Fruit fly (Drosophila melanogaster) whole organism, embryonic: ENCODE results near the gene ebd1.

Source experiments
- Aef1 ChIP-seq: fragments of 200-800 bp; sonication (Bioruptor generic); IDR thresholded peaks from 3 replicates; pipeline ENCODE4 v1.3.6; 2022; ENCODE audit warnings: missing biosample characterization, missing genetic modification characterization
- CG10366 ChIP-seq: fragments of 200-800 bp; sonication (Bioruptor generic); IDR thresholded peaks from 2 replicates; pipeline ENCODE4 v1.3.6; 2022; ENCODE audit warnings: missing biosample characterization, missing genetic modification characterization
- CG11085 ChIP-seq: fragments of 200-800 bp; sonication (Bioruptor generic); IDR thresholded peaks from 2 replicates; pipeline ENCODE4 v1.3.6; 2022; ENCODE audit warnings: missing biosample characterization, missing genetic modification characterization
- CG1233 ChIP-seq: fragments of 200-800 bp; sonication (Bioruptor generic); optimal IDR thresholded peaks from 4 replicates; lab custom pipeline; 2018; ENCODE audit warnings: missing biosample characterization, mild to moderate bottlenecking, missing genetic modification characterization
- CG12942 ChIP-seq: fragments of 200-800 bp; sonication (Bioruptor generic); optimal IDR thresholded peaks from 3 replicates; lab custom pipeline; 2016; ENCODE audit warnings: missing biosample characterization, missing genetic modification characterization
- CG13123 ChIP-seq: fragments of 200-800 bp; sonication (Bioruptor generic); optimal IDR thresholded peaks from 2 replicates; lab custom pipeline; 2016; ENCODE audit warnings: missing biosample characterization, missing genetic modification characterization
- CG13296 ChIP-seq: fragments of 200-800 bp; sonication (Bioruptor generic); optimal IDR thresholded peaks from 3 replicates; lab custom pipeline; 2018; ENCODE audit warnings: missing biosample characterization, mild to moderate bottlenecking, missing genetic modification characterization
- CG17186 ChIP-seq: fragments of 200-800 bp; sonication (Bioruptor generic); optimal IDR thresholded peaks from 3 replicates; lab custom pipeline; 2017; ENCODE audit warnings: missing biosample characterization, missing genetic modification reagents, missing genetic modification characterization
- CG17328 ChIP-seq: fragments of 200-800 bp; sonication (Bioruptor generic); IDR thresholded peaks from 2 replicates; pipeline ENCODE4 v1.3.6; 2022; ENCODE audit warnings: missing biosample characterization, missing genetic modification characterization
- CG1792 ChIP-seq: fragments of 200-800 bp; sonication (Bioruptor generic); optimal IDR thresholded peaks from 2 replicates; lab custom pipeline; 2016; ENCODE audit warnings: missing biosample characterization, missing genetic modification characterization
- CG31365 ChIP-seq: fragments of 200-800 bp; sonication (Bioruptor generic); optimal IDR thresholded peaks from 2 replicates; lab custom pipeline; 2018; ENCODE audit warnings: missing biosample characterization, mild to moderate bottlenecking, missing genetic modification characterization
- CG33557 ChIP-seq: fragments of 200-800 bp; sonication (Bioruptor generic); optimal IDR thresholded peaks from 2 replicates; lab custom pipeline; 2019; ENCODE audit warnings: missing biosample characterization, mild to moderate bottlenecking, missing genetic modification characterization, moderate library complexity
- CG34224 ChIP-seq: fragments of 200-800 bp; sonication (Bioruptor generic); IDR thresholded peaks from 3 replicates; pipeline ENCODE4 v1.3.6; 2022; ENCODE audit warnings: missing biosample characterization, missing genetic modification characterization; ENCODE audit not compliant: partially characterized antibody
- CG43689 ChIP-seq: fragments of 200-800 bp; sonication (Bioruptor generic); IDR thresholded peaks from 2 replicates; pipeline ENCODE4 v1.3.6; 2022; ENCODE audit warnings: missing biosample characterization, missing genetic modification characterization
- CG5180 ChIP-seq: fragments of 200-800 bp; sonication (Bioruptor generic); optimal IDR thresholded peaks from 3 replicates; lab custom pipeline; 2017; ENCODE audit warnings: missing biosample characterization, missing genetic modification characterization, mild to moderate bottlenecking, moderate library complexity, missing genetic modification reagents
- CG9817 ChIP-seq: fragments of 200-800 bp; sonication (Bioruptor generic); optimal IDR thresholded peaks from 2 replicates; lab custom pipeline; 2018; ENCODE audit warnings: missing biosample characterization, mild to moderate bottlenecking, missing genetic modification characterization, moderate library complexity
- CoRest ChIP-seq: fragments of 200-800 bp; sonication (Bioruptor generic); optimal IDR thresholded peaks from 3 replicates; lab custom pipeline; 2018; ENCODE audit warnings: missing biosample characterization, mild to moderate bottlenecking, missing genetic modification characterization, moderate library complexity
- D19A ChIP-seq: fragments of 200-800 bp; optimal IDR thresholded peaks from 3 replicates; lab custom pipeline; 2019; ENCODE audit warnings: missing biosample characterization, mild to moderate bottlenecking, missing genetic modification characterization, moderate library complexity
- Dad ChIP-seq: fragments of 200-800 bp; sonication (Bioruptor generic); optimal IDR thresholded peaks from 3 replicates; lab custom pipeline; 2016; ENCODE audit warnings: missing biosample characterization, missing genetic modification characterization
- Doc2 ChIP-seq: fragments of 200-800 bp; sonication (Bioruptor generic); IDR thresholded peaks from 2 replicates; pipeline ENCODE4 v1.3.6; 2022; ENCODE audit warnings: missing biosample characterization, missing genetic modification characterization
- Doc3 ChIP-seq: fragments of 200-800 bp; sonication (Bioruptor generic); IDR thresholded peaks from 3 replicates; pipeline ENCODE4 v1.3.6; 2022; ENCODE audit warnings: missing biosample characterization, missing genetic modification characterization; ENCODE audit not compliant: partially characterized antibody
- Dp ChIP-seq: fragments of 200-800 bp; sonication (Bioruptor generic); optimal IDR thresholded peaks from 2 replicates; lab custom pipeline; 2018; ENCODE audit warnings: missing biosample characterization, mild to moderate bottlenecking, missing genetic modification characterization, moderate library complexity
- Ets65A ChIP-seq: fragments of 200-800 bp; sonication (Bioruptor generic); peaks from one replicate; lab custom pipeline; 2016; ENCODE audit warnings: missing biosample characterization, missing genetic modification characterization
- MESR4 ChIP-seq: fragments of 200-800 bp; sonication (Bioruptor generic); optimal IDR thresholded peaks from 2 replicates; lab custom pipeline; 2018; ENCODE audit warnings: missing biosample characterization, mild to moderate bottlenecking, missing genetic modification characterization, moderate library complexity
- NFAT ChIP-seq: fragments of 200-800 bp; sonication (Bioruptor generic); IDR thresholded peaks from 2 replicates; pipeline ENCODE4 v1.3.6; 2022; ENCODE audit warnings: missing biosample characterization, missing genetic modification characterization
- Opbp ChIP-seq: fragments of 200-800 bp; sonication (Bioruptor generic); IDR thresholded peaks from 3 replicates; pipeline ENCODE4 v1.3.6; 2022; ENCODE audit warnings: missing biosample characterization, missing genetic modification characterization; ENCODE audit not compliant: partially characterized antibody
- Side ChIP-seq: fragments of 200-800 bp; sonication (Bioruptor generic); optimal IDR thresholded peaks from 2 replicates; lab custom pipeline; 2016; ENCODE audit warnings: missing biosample characterization, missing genetic modification characterization
- Stat92E ChIP-seq, 3 experiments: fragments of >200 bp in 2 of 3; fragments of 200-800 bp in 1 of 3; sonication (Bioruptor generic) in 1 of 3; optimal IDR thresholded peaks; 2 replicates each; lab custom pipeline; 2017 to 2019; ENCODE audit warnings: missing biosample characterization in 3 of 3, missing genetic modification characterization in 3 of 3, mild to moderate bottlenecking in 1 of 3, moderate library complexity in 1 of 3
- YL-1 ChIP-seq: fragments of 200-800 bp; sonication (Bioruptor generic); optimal IDR thresholded peaks from 3 replicates; lab custom pipeline; 2017; ENCODE audit warnings: missing biosample characterization, mild to moderate bottlenecking, missing genetic modification characterization
- bbx ChIP-seq: fragments of 200-800 bp; sonication (Bioruptor generic); IDR thresholded peaks from 2 replicates; pipeline ENCODE4 v1.3.6; 2022; ENCODE audit warnings: missing biosample characterization, missing genetic modification characterization; ENCODE audit not compliant: partially characterized antibody
- crol ChIP-seq: fragments of 200-800 bp; sonication (Bioruptor generic); IDR thresholded peaks from 2 replicates; pipeline ENCODE4 v1.3.6; 2022; ENCODE audit warnings: missing biosample characterization, missing genetic modification characterization
- cwo ChIP-seq: fragments of 200-800 bp; sonication (Bioruptor generic); optimal IDR thresholded peaks from 3 replicates; lab custom pipeline; 2017; ENCODE audit warnings: missing biosample characterization, missing genetic modification characterization, mild to moderate bottlenecking, moderate library complexity, missing genetic modification reagents
- dati ChIP-seq: fragments of 200-800 bp; sonication (Bioruptor generic); IDR thresholded peaks from 2 replicates; pipeline ENCODE4 v1.3.6; 2022; ENCODE audit warnings: missing biosample characterization, missing genetic modification characterization
- dm ChIP-seq: fragments of 200-800 bp; sonication (Bioruptor generic); optimal IDR thresholded peaks from 3 replicates; lab custom pipeline; 2016; ENCODE audit warnings: missing biosample characterization, missing genetic modification characterization
- dpn ChIP-seq, 2 experiments: fragments of 200-800 bp; sonication (Bioruptor generic); optimal IDR thresholded peaks; 3 replicates each; lab custom pipeline; 2016; ENCODE audit warnings: missing biosample characterization in 2 of 2, missing genetic modification characterization in 2 of 2
- dysf ChIP-seq: fragments of 200-800 bp; sonication (Bioruptor generic); IDR thresholded peaks from 3 replicates; pipeline ENCODE4 v1.3.6; 2022; ENCODE audit warnings: missing biosample characterization, missing genetic modification characterization
- gcm ChIP-seq: fragments of 200-800 bp; sonication (Bioruptor generic); optimal IDR thresholded peaks from 2 replicates; lab custom pipeline; 2019; ENCODE audit warnings: missing biosample characterization, mild to moderate bottlenecking, missing genetic modification characterization, moderate library complexity
- grau ChIP-seq: fragments of 200-800 bp; optimal IDR thresholded peaks from 3 replicates; lab custom pipeline; 2019; ENCODE audit warnings: missing biosample characterization, mild to moderate bottlenecking, missing genetic modification characterization, moderate library complexity
- gt ChIP-seq: fragments of 200-800 bp; sonication (Bioruptor generic); IDR thresholded peaks from 2 replicates; pipeline ENCODE4 v1.3.6; 2022; ENCODE audit warnings: missing biosample characterization, missing genetic modification characterization
- hkb ChIP-seq, 2 experiments: fragments of 200-800 bp in 1 of 2; fragments of >200 bp in 1 of 2; sonication (Bioruptor generic) in 1 of 2; IDR thresholded peaks in 1 of 2; optimal IDR thresholded peaks in 1 of 2; 2 replicates each; pipeline versions ENCODE4 v1.3.6 to Lab custom; 2017 to 2022; ENCODE audit warnings: missing biosample characterization in 1 of 2, missing genetic modification characterization in 1 of 2
- jigr1 ChIP-seq: fragments of 200-800 bp; sonication (Bioruptor generic); IDR thresholded peaks from 3 replicates; pipeline ENCODE4 v1.3.6; 2022; ENCODE audit warnings: missing biosample characterization, missing genetic modification characterization
- lmd ChIP-seq: fragments of 200-800 bp; sonication (Bioruptor generic); IDR thresholded peaks from 2 replicates; pipeline ENCODE4 v1.3.6; 2022; ENCODE audit warnings: missing biosample characterization, missing genetic modification characterization
- maf-S ChIP-seq: fragments of 200-800 bp; sonication (Bioruptor generic); optimal IDR thresholded peaks from 2 replicates; lab custom pipeline; 2016; ENCODE audit warnings: missing biosample characterization, missing genetic modification characterization
- odd ChIP-seq: fragments of 200-800 bp; sonication (Bioruptor generic); optimal IDR thresholded peaks from 2 replicates; lab custom pipeline; 2017; ENCODE audit warnings: missing biosample characterization, mild to moderate bottlenecking, missing genetic modification characterization
- sna ChIP-seq: fragments of 200-800 bp; sonication (Bioruptor generic); IDR thresholded peaks from 2 replicates; pipeline ENCODE4 v1.3.6; 2022; ENCODE audit warnings: missing biosample characterization, missing genetic modification characterization; ENCODE audit not compliant: partially characterized antibody
- sr ChIP-seq: fragments of 200-800 bp; sonication (Bioruptor generic); IDR thresholded peaks from 3 replicates; pipeline ENCODE4 v1.3.6; 2022; ENCODE audit warnings: missing biosample characterization, missing genetic modification characterization
- sug ChIP-seq: fragments of 200-800 bp; optimal IDR thresholded peaks from 2 replicates; lab custom pipeline; 2019; ENCODE audit warnings: missing biosample characterization, mild to moderate bottlenecking, missing genetic modification characterization, moderate library complexity
- wdn ChIP-seq: fragments of 200-800 bp; sonication (Bioruptor generic); IDR thresholded peaks from 2 replicates; pipeline ENCODE4 v1.3.6; 2022; ENCODE audit warnings: missing biosample characterization, missing genetic modification characterization
- zfh1 ChIP-seq: fragments of 200-800 bp; sonication (Bioruptor generic); IDR thresholded peaks from 3 replicates; pipeline ENCODE4 v1.3.6; 2022; ENCODE audit warnings: missing biosample characterization, missing genetic modification characterization

Gene ebd1

DNA sequence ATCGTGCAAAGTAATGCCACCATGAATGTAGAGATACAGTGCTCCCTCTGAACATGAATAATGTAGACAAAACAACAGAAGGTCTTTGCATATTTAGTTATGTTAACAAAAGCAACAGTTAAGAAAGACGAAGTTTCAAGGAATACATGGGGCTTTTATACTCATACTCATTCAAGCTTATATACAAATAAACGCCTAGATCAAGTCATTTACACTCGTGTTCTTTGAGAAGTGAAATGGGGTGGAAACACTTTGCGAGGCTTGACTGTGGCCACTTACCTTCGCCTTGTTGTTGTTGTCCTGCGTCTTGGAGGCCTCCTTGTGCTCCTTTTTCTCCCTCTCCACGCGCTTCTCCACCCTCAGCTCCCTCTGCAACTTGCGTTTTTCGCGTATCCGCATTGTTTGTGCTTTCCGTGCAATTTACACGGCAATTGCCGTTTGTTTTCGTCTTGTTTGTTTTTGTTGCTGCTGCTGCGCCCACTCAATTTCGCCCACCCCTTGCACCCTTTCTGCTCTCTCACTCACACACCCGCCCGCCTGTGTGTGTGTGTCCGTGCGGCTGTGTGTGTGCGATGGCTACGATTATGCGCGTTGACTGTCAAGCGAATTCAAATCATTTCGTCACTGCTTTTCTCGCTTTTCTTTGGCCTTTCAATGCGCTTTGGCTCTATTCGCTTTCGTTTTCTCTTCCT, 454 bp downstream of the ebd1 start (continued):
- TF ChIP-seq Ets65A (GFP tag; lab: Kevin White, UChicago), result peak; percentile 71
- TF ChIP-seq Aef1 (GFP tag; lab: Robert Waterston, UW), result peak; percentile 32; the same call in 1 of the 3 replicates
- TF ChIP-seq MESR4 (GFP tag; lab: Kevin White, UChicago), result no peak
- no peak for TF ChIP-seq D19A
- no peak for TF ChIP-seq CG17186 (GFP tag; lab: Kevin White, UChicago)
- TF ChIP-seq CG43689, result no peak
- TF ChIP-seq Opbp (GFP tag; lab: Robert Waterston, UW), result no peak
- TF ChIP-seq odd, result no peak
- TF ChIP-seq Stat92E (GFP tag; optimal IDR thresholded peaks at IDR 0.05; lab: Kevin White, UChicago), result no peak
- TF ChIP-seq CG1792 (GFP tag; lab: Kevin White, UChicago), result no peak
- TF ChIP-seq lmd, result no peak
- no peak for TF ChIP-seq CG13296
- no peak for TF ChIP-seq CG1233
- no peak for TF ChIP-seq Dad
- no peak for TF ChIP-seq sug
- TF ChIP-seq jigr1, result no peak
- TF ChIP-seq zfh1, result no peak
- TF ChIP-seq CG5180 (GFP tag; lab: Kevin White, UChicago), result no peak
- TF ChIP-seq dati (GFP tag; lab: Robert Waterston, UW), result no peak
- TF ChIP-seq CG12942 (GFP tag; lab: Kevin White, UChicago), result no peak
- TF ChIP-seq YL-1 (GFP tag; lab: Kevin White, UChicago), result no peak
- peak; percentile 77 for TF ChIP-seq crol (GFP tag; lab: Robert Waterston, UW)
- TF ChIP-seq CG31365 (tag; lab: Kevin White, UChicago), result no peak
- peak; percentile 43; the same call in 2 of the 3 replicates for TF ChIP-seq dysf (GFP tag; lab: Robert Waterston, UW)
- TF ChIP-seq NFAT (GFP tag; lab: Robert Waterston, UW), result no peak
- TF ChIP-seq sna (GFP tag; lab: Robert Waterston, UW), result no peak
- no peak for TF ChIP-seq CG11085 (GFP tag; lab: Robert Waterston, UW)
- TF ChIP-seq Side (GFP tag; lab: Kevin White, UChicago), result no peak
- no peak for TF ChIP-seq gcm (GFP tag; lab: Kevin White, UChicago)
- no peak for TF ChIP-seq hkb (optimal IDR thresholded peaks at IDR 0.05; lab: Kevin White, UChicago)
- TF ChIP-seq hkb (GFP tag; IDR thresholded peaks at IDR 0.05; lab: Robert Waterston, UW), result no peak; the same call in 1 of the 2 replicates
- TF ChIP-seq gt (GFP tag; lab: Robert Waterston, UW), result no peak
- no peak for TF ChIP-seq bbx
- 0 out of 2 replicates have a peak, but pooled peaks have one; percentile 20 for TF ChIP-seq wdn (GFP tag; lab: Robert Waterston, UW)
- TF ChIP-seq CG13123 (GFP tag; lab: Kevin White, UChicago), result no peak
- TF ChIP-seq Doc2, result no peak
- no peak for TF ChIP-seq maf-S (GFP tag; lab: Kevin White, UChicago)
- TF ChIP-seq CG9817 (tag; lab: Kevin White, UChicago), result no peak
- peak; percentile 86 for TF ChIP-seq grau (tag; lab: Kevin White, UChicago)
- TF ChIP-seq CoRest (tag; lab: Kevin White, UChicago), result no peak
- TF ChIP-seq cwo (GFP tag; lab: Kevin White, UChicago), result no peak
- no peak for TF ChIP-seq CG33557 (GFP tag; lab: Kevin White, UChicago)
- TF ChIP-seq Dp (GFP tag; lab: Kevin White, UChicago), result no peak
- TF ChIP-seq sr (GFP tag; lab: Robert Waterston, UW), result peak; percentile 90
- 0 out of 3 replicates have a peak, but pooled peaks have one; percentile 38 for TF ChIP-seq Doc3 (GFP tag; lab: Robert Waterston, UW)
- TF ChIP-seq dm (GFP tag; lab: Kevin White, UChicago), result no peak
- TF ChIP-seq CG34224, result no peak
- TF ChIP-seq dpn (GFP tag; optimal IDR thresholded peaks at IDR 0.05; lab: Kevin White, UChicago), result no peak
- TF ChIP-seq CG17328 (GFP tag; lab: Robert Waterston, UW), result peak; percentile 13; the same call in 1 of the 2 replicates
- TF ChIP-seq CG10366, result no peak
